Fruit fly (Drosophila melanogaster): ENCODE data around the gene CG10096.

CG10096 gene

dm6 chr3R:12369135-12369792 lies 26.5 kb downstream of the CG10096 start, which contains the start of gene GstD1 (continued):
- TF ChIP-seq fu2 (GFP tag; optimal IDR thresholded peaks at IDR 0.05) (peak; percentile 26), CG15011 (GFP tag; optimal IDR thresholded peaks at IDR 0.05) (peak; percentile 4), cas (GFP tag; IDR thresholded peaks at IDR 0.05) (0 out of 2 replicates have a peak, but pooled peaks have one; percentile 27), CG10979 (tag; optimal IDR thresholded peaks at IDR 0.05) (peak; percentile 12), sug (tag; optimal IDR thresholded peaks at IDR 0.05) (peak; percentile 56), CG11696 (GFP tag; IDR thresholded peaks at IDR 0.05) (peak; percentile 79), D19A (tag; optimal IDR thresholded peaks at IDR 0.05) (peak; percentile 98), prd (optimal IDR thresholded peaks at IDR 0.05) (no peak), prd (GFP tag; IDR thresholded peaks at IDR 0.05) (peak; percentile 35; the same call in 1 of the 3 replicates), sd (tag; optimal IDR thresholded peaks at IDR 0.05) (peak; percentile 96), Dll (GFP tag; IDR thresholded peaks at IDR 0.05; ENCODE audit: partially characterized antibody) (peak; percentile 54; the same call in 1 of the 4 replicates), CG3407 (GFP tag; optimal IDR thresholded peaks at IDR 0.05) (no peak), CG13894 (tag; optimal IDR thresholded peaks at IDR 0.05) (peak; percentile 70)

dm6 chr3R:12367464-12367863 lies 28.3 kb downstream of the CG10096 start, which contains the start of gene GstD9:
GstD9 (minus strand) TSS chr3R:12367564.
- TF ChIP-seq CG3163 (GFP tag; optimal IDR thresholded peaks at IDR 0.05): peak; percentile 76
- no peak for TF ChIP-seq CG3065 (GFP tag; optimal IDR thresholded peaks at IDR 0.05)
- TF ChIP-seq Trl (optimal IDR thresholded peaks at IDR 0.05): peak; percentile 31 to 43
- TF ChIP-seq Trl (GFP tag; optimal IDR thresholded peaks at IDR 0.05): no peak

- no peak for TF ChIP-seq sima (GFP tag; optimal IDR thresholded peaks at IDR 0.05)
- TF ChIP-seq sug (tag; optimal IDR thresholded peaks at IDR 0.05): peak; percentile 93
- peak; percentile 56 for TF ChIP-seq mirr (GFP tag; optimal IDR thresholded peaks at IDR 0.05)
- no peak for TF ChIP-seq dmrt11E (tag; optimal IDR thresholded peaks at IDR 0.05)
- no peak for TF ChIP-seq lov (optimal IDR thresholded peaks at IDR 0.05)
- TF ChIP-seq lov (GFP tag; IDR thresholded peaks at IDR 0.05): no peak
- no peak for TF ChIP-seq Ets65A (GFP tag)
- no peak for TF ChIP-seq CG11504 (tag; optimal IDR thresholded peaks at IDR 0.05)
- TF ChIP-seq Mrtf (GFP tag; IDR thresholded peaks at IDR 0.05): no peak
- TF ChIP-seq grn (GFP tag; optimal IDR thresholded peaks at IDR 0.05): peak; percentile 67
- TF ChIP-seq E2f1 (GFP tag; IDR thresholded peaks at IDR 0.05): no peak
- peak; percentile 76 for TF ChIP-seq exex (tag; optimal IDR thresholded peaks at IDR 0.05)
- no peak for TF ChIP-seq Ada2b (GFP tag; IDR thresholded peaks at IDR 0.05)
- peak; percentile 44 for TF ChIP-seq sd (tag; optimal IDR thresholded peaks at IDR 0.05)
Measured at dm6 chr3R:12365887-12366286, 29.9 kb downstream of the CG10096 start.

dm6 chr3R:12365264-12365840 lies 30.4 kb downstream of the CG10096 start, which contains the start of gene GstD10:
GstD10 (minus strand) TSS chr3R:12365735.
- TF ChIP-seq CG12391 (tag; optimal IDR thresholded peaks at IDR 0.05) (no peak), chinmo (GFP tag; IDR thresholded peaks at IDR 0.05; ENCODE audit: partially characterized antibody) (0 out of 4 replicates have a peak, but pooled peaks have one; percentile 20), croc (GFP tag; conservative IDR thresholded peaks at IDR 0.05) (no peak), Pdp1 (GFP tag; optimal IDR thresholded peaks at IDR 0.05) (peak in 1 of 2 experiments; percentile 79)

dm6 chr3R:12364580-12364979 lies 31.2 kb downstream of the CG10096 start, which contains the start of gene Tim17a1:
Tim17a1 (minus strand) TSS chr3R:12364680.
- no peak for TF ChIP-seq Dip2 (GFP tag; IDR thresholded peaks at IDR 0.05)
- TF ChIP-seq abd-A (tag; optimal IDR thresholded peaks at IDR 0.05): no peak
- no peak for TF ChIP-seq ranshi (GFP tag; IDR thresholded peaks at IDR 0.05)
- no peak for TF ChIP-seq tll (GFP tag; optimal IDR thresholded peaks at IDR 0.05)
- TF ChIP-seq CG18262 (tag; optimal IDR thresholded peaks at IDR 0.05): no peak
- TF ChIP-seq CG3407 (GFP tag; optimal IDR thresholded peaks at IDR 0.05): no peak
- TF ChIP-seq CG10979 (tag; optimal IDR thresholded peaks at IDR 0.05): no peak
- TF ChIP-seq NC2α (GFP tag; optimal IDR thresholded peaks at IDR 0.05): no peak
- TF ChIP-seq inv (GFP tag; IDR thresholded peaks at IDR 0.05; ENCODE audit: partially characterized antibody): no peak
- TF ChIP-seq D19A (tag; optimal IDR thresholded peaks at IDR 0.05): no peak
- no peak for TF ChIP-seq CG7745 (tag; optimal IDR thresholded peaks at IDR 0.05)
- TF ChIP-seq Opbp (GFP tag; IDR thresholded peaks at IDR 0.05; ENCODE audit: partially characterized antibody): no peak
- TF ChIP-seq kay (GFP tag; optimal IDR thresholded peaks at IDR 0.05): no peak
